Worm (Caenorhabditis elegans): ENCODE data around the gene F16F9.1.
A peak's percentile ranks its signal among the peaks of the same experiment; 100 is the strongest.

The F16F9.1 gene

ce11 chrX:8426160-8426712 is 20.0 kb upstream of the F16F9.1 start:
- TF ChIP-seq nhr-237 (tag; optimal IDR thresholded peaks at IDR 0.05) (no peak), mls-2 (tag; optimal IDR thresholded peaks at IDR 0.05) (peak; percentile 16), ham-2 (GFP tag; optimal IDR thresholded peaks at IDR 0.05) (peak; percentile 72), nhr-2 (tag; optimal IDR thresholded peaks at IDR 0.05) (no peak), unc-39 (tag; optimal IDR thresholded peaks at IDR 0.05) (no peak), pha-4 (tag; optimal IDR thresholded peaks at IDR 0.05) (no peak), snpc-4 (tag; optimal IDR thresholded peaks at IDR 0.05) (no peak), ztf-11 (tag; optimal IDR thresholded peaks at IDR 0.05) (no peak), lsy-2 (tag; optimal IDR thresholded peaks at IDR 0.05) (no peak), bed-3 (GFP tag; optimal IDR thresholded peaks at IDR 0.05) (no peak), sptf-1 (tag; optimal IDR thresholded peaks at IDR 0.05) (no peak), hlh-1 (tag; optimal IDR thresholded peaks at IDR 0.05) (no peak), cnd-1 (tag; optimal IDR thresholded peaks at IDR 0.05) (no peak), mep-1 (tag; optimal IDR thresholded peaks at IDR 0.05) (no peak), tbx-8 (GFP tag; optimal IDR thresholded peaks at IDR 0.05) (no peak), elt-3 (tag; optimal IDR thresholded peaks at IDR 0.05) (peak; percentile 26), unc-120 (tag; optimal IDR thresholded peaks at IDR 0.05; ENCODE audit: poor library complexity, severe bottlenecking) (no peak), sem-2 (GFP tag; optimal IDR thresholded peaks at IDR 0.05) (no peak)

- no peak for TF ChIP-seq sem-2 (GFP tag; optimal IDR thresholded peaks at IDR 0.05)
- no peak for TF ChIP-seq elt-3 (tag; optimal IDR thresholded peaks at IDR 0.05)
- TF ChIP-seq snpc-4 (tag; optimal IDR thresholded peaks at IDR 0.05), result no peak
- TF ChIP-seq ceh-83 (GFP tag; optimal IDR thresholded peaks at IDR 0.05), result no peak
- no peak for TF ChIP-seq sptf-1 (tag; optimal IDR thresholded peaks at IDR 0.05)
- no peak for TF ChIP-seq lsy-2 (tag; optimal IDR thresholded peaks at IDR 0.05)
- TF ChIP-seq nhr-237 (tag; optimal IDR thresholded peaks at IDR 0.05), result no peak
- no peak for TF ChIP-seq lin-13 (tag; optimal IDR thresholded peaks at IDR 0.05)
- TF ChIP-seq ces-1 (GFP tag; optimal IDR thresholded peaks at IDR 0.05), result no peak
- no peak for TF ChIP-seq mep-1 (tag; optimal IDR thresholded peaks at IDR 0.05)
- TF ChIP-seq ztf-11 (tag; optimal IDR thresholded peaks at IDR 0.05), result no peak
- TF ChIP-seq lin-32 (GFP tag; optimal IDR thresholded peaks at IDR 0.05), result no peak
- no peak for TF ChIP-seq flh-1 (GFP tag; optimal IDR thresholded peaks at IDR 0.05)
- no peak for TF ChIP-seq nhr-12 (tag; optimal IDR thresholded peaks at IDR 0.05)
- TF ChIP-seq tbx-8 (GFP tag; optimal IDR thresholded peaks at IDR 0.05), result no peak
- TF ChIP-seq mab-5 (tag; optimal IDR thresholded peaks at IDR 0.05), result no peak
- TF ChIP-seq nhr-76 (tag; optimal IDR thresholded peaks at IDR 0.05), result no peak
- no peak for TF ChIP-seq M03D4.4 (tag; optimal IDR thresholded peaks at IDR 0.05)
- TF ChIP-seq nhr-2 (tag; optimal IDR thresholded peaks at IDR 0.05), result no peak
These were observed 17.8 kb upstream of the F16F9.1 start, which contains the start of gene F08F1.3 for ce11 chrX:8428319-8428888. TSS of gene F08F1.3 (plus strand) at chrX:8428838.

- TF ChIP-seq zip-8 (tag; optimal IDR thresholded peaks at IDR 0.05), result no peak
- TF ChIP-seq lin-32 (GFP tag; optimal IDR thresholded peaks at IDR 0.05), result no peak
These were observed 16.7 kb upstream of the F16F9.1 start for ce11 chrX:8429503-8429902.

- TF ChIP-seq snpc-4 (tag; optimal IDR thresholded peaks at IDR 0.05) (no peak), mab-5 (tag; optimal IDR thresholded peaks at IDR 0.05) (no peak), flh-1 (GFP tag; optimal IDR thresholded peaks at IDR 0.05) (no peak), ztf-11 (tag; optimal IDR thresholded peaks at IDR 0.05) (no peak), sem-2 (GFP tag; optimal IDR thresholded peaks at IDR 0.05) (no peak), unc-120 (tag; optimal IDR thresholded peaks at IDR 0.05; ENCODE audit: poor library complexity, severe bottlenecking) (no peak), elt-1 (tag; optimal IDR thresholded peaks at IDR 0.05; ENCODE audit: borderline replicate concordance, insufficient read depth) (no peak), mls-2 (tag; optimal IDR thresholded peaks at IDR 0.05) (no peak)
These were observed 13.8 kb upstream of the F16F9.1 start, which contains the start of gene kin-9 for ce11 chrX:8432361-8432760. TSS of gene kin-9 (plus strand) at chrX:8432661.

- TF ChIP-seq ceh-43 (GFP tag; optimal IDR thresholded peaks at IDR 0.05) (no peak), tbx-8 (GFP tag; optimal IDR thresholded peaks at IDR 0.05) (no peak), ces-1 (GFP tag; optimal IDR thresholded peaks at IDR 0.05) (no peak), blmp-1 (tag; optimal IDR thresholded peaks at IDR 0.05) (no peak), ceh-39 (tag; optimal IDR thresholded peaks at IDR 0.05) (no peak), lin-13 (tag; optimal IDR thresholded peaks at IDR 0.05) (no peak), sem-2 (GFP tag; optimal IDR thresholded peaks at IDR 0.05) (no peak), bed-3 (GFP tag; optimal IDR thresholded peaks at IDR 0.05) (no peak), elt-3 (tag; optimal IDR thresholded peaks at IDR 0.05) (no peak), lsy-2 (tag; optimal IDR thresholded peaks at IDR 0.05) (no peak), ham-2 (GFP tag; optimal IDR thresholded peaks at IDR 0.05) (no peak), unc-39 (tag; optimal IDR thresholded peaks at IDR 0.05) (no peak), nhr-2 (tag; optimal IDR thresholded peaks at IDR 0.05) (no peak), mls-2 (tag; optimal IDR thresholded peaks at IDR 0.05) (no peak), cnd-1 (tag; optimal IDR thresholded peaks at IDR 0.05) (no peak)
These were observed 7.5 kb upstream of the F16F9.1 start for ce11 chrX:8438756-8439155.
